Fruit fly (Drosophila melanogaster): ENCODE results near the gene dpr17.

dm6 chr3R:12125431-12126027 lies 30.9 kb downstream of the dpr17 start:
- TF ChIP-seq EcR (GFP tag; optimal IDR thresholded peaks at IDR 0.05) (no peak), pan (optimal IDR thresholded peaks at IDR 0.05) (no peak), CG8478 (optimal IDR thresholded peaks at IDR 0.05) (no peak), psq (optimal IDR thresholded peaks at IDR 0.05) (no peak), usp (GFP tag; optimal IDR thresholded peaks at IDR 0.05) (no peak)

Measured in whole organism.